Fruit fly (Drosophila melanogaster): ENCODE results near the gene Nufip.

DNA sequence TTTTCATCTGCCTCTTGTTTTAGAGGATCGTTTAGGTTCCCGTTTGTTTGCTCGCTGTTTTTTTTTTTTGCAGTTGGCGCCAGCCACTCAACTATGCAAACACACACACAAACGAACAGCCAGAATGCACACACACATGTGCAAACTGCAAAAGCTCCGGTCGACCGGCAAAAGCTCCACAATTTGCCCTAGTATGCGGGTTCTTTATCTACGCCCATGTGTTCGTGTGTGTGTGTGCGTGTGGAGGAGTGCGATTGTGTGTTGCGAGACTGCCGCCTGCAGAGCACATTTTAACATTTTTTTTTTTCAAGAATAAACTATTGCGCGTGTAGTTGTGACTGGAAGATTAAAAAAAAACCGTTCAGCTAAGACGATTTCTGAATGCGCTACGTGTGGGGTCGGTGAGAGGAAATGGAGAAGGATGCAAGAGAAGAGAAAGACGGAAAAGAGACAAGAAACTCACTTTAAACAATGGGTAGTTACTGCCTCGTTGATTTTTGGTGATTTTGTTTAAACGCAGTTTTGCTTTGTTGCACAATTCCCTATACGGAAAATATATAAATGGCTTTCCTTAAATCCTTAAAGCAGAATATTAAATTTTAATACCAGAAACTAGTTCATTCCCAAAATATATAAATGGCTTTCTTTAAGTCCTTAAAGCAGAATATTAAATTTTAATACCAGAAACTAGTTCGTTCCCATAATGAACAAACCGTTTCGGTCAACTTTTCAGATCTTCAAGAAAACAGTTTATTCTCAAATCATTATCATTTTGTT lies 43.3 kb upstream of the Nufip start:
- TF ChIP-seq kay (GFP tag; ENCODE audit: borderline replicate concordance) (peak; percentile 89), CG7101 (tag; optimal IDR thresholded peaks at IDR 0.05) (peak; percentile 16), Clk (GFP tag; optimal IDR thresholded peaks at IDR 0.05) (peak; percentile 22), tj (GFP tag; optimal IDR thresholded peaks at IDR 0.05) (no peak), bab1 (GFP tag; optimal IDR thresholded peaks at IDR 0.05) (no peak), toe (GFP tag; optimal IDR thresholded peaks at IDR 0.05) (peak; percentile 56), CG14711 (tag; optimal IDR thresholded peaks at IDR 0.05) (peak; percentile 8)

Data from whole organism, adult.